Worm (Caenorhabditis elegans) whole organism, mixed stage, embryonic: ENCODE measurements around the gene F16B4.5.

Experiments
- bed-3 ChIP-seq: fragments of 200-800 bp; sonication (Bioruptor generic); optimal IDR thresholded peaks from 3 replicates; lab custom pipeline; 2018; ENCODE audit warnings: mild to moderate bottlenecking, missing genetic modification characterization, moderate library complexity, missing compliant biosample characterization
- ces-1 ChIP-seq: fragments of 150-350 bp; optimal IDR thresholded peaks from 2 replicates; lab custom pipeline; 2014; ENCODE audit warnings: missing biosample characterization, missing genetic modification reagents, missing genetic modification characterization
- cnd-1 ChIP-seq: fragments of 200-800 bp; sonication (Bioruptor generic); optimal IDR thresholded peaks from 2 replicates; lab custom pipeline; 2018; ENCODE audit warnings: mild to moderate bottlenecking, missing genetic modification characterization, missing compliant biosample characterization
- elt-1 ChIP-seq: sonication (generic microtip); optimal IDR thresholded peaks from 2 replicates; lab custom pipeline; 2017; ENCODE audit warnings: missing genetic modification characterization, mild to moderate bottlenecking, missing compliant biosample characterization, antibody characterized with exemption, moderate library complexity, borderline replicate concordance; ENCODE audit not compliant: insufficient read depth
- lin-13 ChIP-seq: fragments of 150-350 bp; optimal IDR thresholded peaks from 2 replicates; lab custom pipeline; 2014; ENCODE audit warnings: missing biosample characterization, missing genetic modification characterization
- lsy-2 ChIP-seq: fragments of 150-350 bp; optimal IDR thresholded peaks from 2 replicates; lab custom pipeline; 2014; ENCODE audit warnings: missing biosample characterization, missing genetic modification characterization
- nhr-2 ChIP-seq: fragments of 150-350 bp; optimal IDR thresholded peaks from 2 replicates; lab custom pipeline; 2014; ENCODE audit warnings: missing biosample characterization, missing genetic modification characterization
- nhr-76 ChIP-seq: sonication (generic microtip); optimal IDR thresholded peaks from 2 replicates; lab custom pipeline; 2017; ENCODE audit warnings: missing biosample characterization, missing genetic modification characterization
- pha-4 ChIP-seq: fragments of 150-350 bp; optimal IDR thresholded peaks from 2 replicates; lab custom pipeline; 2018; ENCODE audit warnings: missing biosample characterization, missing genetic modification reagents, missing genetic modification characterization
- snpc-4 ChIP-seq: fragments of 150-350 bp; optimal IDR thresholded peaks from 2 replicates; lab custom pipeline; 2014; ENCODE audit warnings: missing biosample characterization, missing genetic modification characterization
- sptf-1 ChIP-seq: sonication (generic microtip); optimal IDR thresholded peaks from 2 replicates; lab custom pipeline; 2017; ENCODE audit warnings: mild to moderate bottlenecking, missing genetic modification characterization, moderate library complexity, missing compliant biosample characterization
- unc-62 ChIP-seq: fragments of 150-350 bp; optimal IDR thresholded peaks from 2 replicates; lab custom pipeline; 2014; ENCODE audit warnings: missing biosample characterization, missing genetic modification reagents, missing genetic modification characterization
- ztf-11 ChIP-seq: fragments of 150-350 bp; optimal IDR thresholded peaks from 2 replicates; lab custom pipeline; 2014; ENCODE audit warnings: missing biosample characterization, missing genetic modification characterization

- no peak for TF ChIP-seq ztf-11 (tag; lab: Kevin White, UChicago)
- no peak for TF ChIP-seq sptf-1 (tag; lab: Kevin White, UChicago)
- no peak for TF ChIP-seq cnd-1 (tag; lab: Kevin White, UChicago)
- no peak for TF ChIP-seq unc-62 (GFP tag; lab: Kevin White, UChicago)
- TF ChIP-seq lsy-2 (tag; lab: Kevin White, UChicago): no peak
- TF ChIP-seq nhr-76 (tag; lab: Kevin White, UChicago): no peak
- TF ChIP-seq elt-1: no peak
- no peak for TF ChIP-seq snpc-4
- no peak for TF ChIP-seq bed-3 (GFP tag; lab: Kevin White, UChicago)
- TF ChIP-seq pha-4 (tag; lab: Kevin White, UChicago): no peak
- no peak for TF ChIP-seq ces-1 (GFP tag; lab: Kevin White, UChicago)
- TF ChIP-seq lin-13 (tag; lab: Kevin White, UChicago): no peak
- TF ChIP-seq nhr-2 (tag; lab: Kevin White, UChicago): no peak
Measured at ce11 chrV:1547843-1548242, 40.4 kb upstream of the F16B4.5 start, which contains the start of gene F52F10.2.
